Worm (Caenorhabditis elegans) whole organism, L2 larva: ENCODE measurements around the gene Y37D8A.19.
A peak's percentile ranks its signal among the peaks of the same experiment; 100 is the strongest.

Source experiments
- C34F6.9 ChIP-seq: fragments of 150-350 bp; optimal IDR thresholded peaks from 2 replicates; lab custom pipeline; 2014; ENCODE audit warnings: missing biosample characterization, missing genetic modification characterization
- F13H6.1 ChIP-seq: sonication (generic microtip); optimal IDR thresholded peaks from 2 replicates; lab custom pipeline; 2016; ENCODE audit warnings: missing genetic modification characterization, missing compliant biosample characterization
- R02D3.7 ChIP-seq: fragments of 150-350 bp; optimal IDR thresholded peaks from 2 replicates; lab custom pipeline; 2014; ENCODE audit warnings: missing biosample characterization, missing genetic modification characterization
- Y55F3AM.14 ChIP-seq: fragments of 200-800 bp; sonication (Bioruptor generic); optimal IDR thresholded peaks from 2 replicates; lab custom pipeline; 2018; ENCODE audit warnings: mild to moderate bottlenecking, missing genetic modification characterization, missing compliant biosample characterization
- ZK546.5 ChIP-seq: sonication (generic microtip); optimal IDR thresholded peaks from 2 replicates; lab custom pipeline; 2017; ENCODE audit warnings: missing biosample characterization, missing genetic modification characterization
- aly-2 ChIP-seq: fragments of 150-350 bp; optimal IDR thresholded peaks from 2 replicates; lab custom pipeline; 2014; ENCODE audit warnings: missing biosample characterization, missing genetic modification characterization
- ama-1 ChIP-seq: fragments of 150-350 bp; optimal IDR thresholded peaks from 2 replicates; lab custom pipeline; 2018; ENCODE audit warnings: inconsistent platforms
- blmp-1 ChIP-seq: sonication (generic microtip); optimal IDR thresholded peaks from 2 replicates; lab custom pipeline; 2017; ENCODE audit warnings: missing genetic modification characterization, mild to moderate bottlenecking, missing compliant biosample characterization, antibody characterized with exemption, moderate library complexity; ENCODE audit not compliant: insufficient read depth
- ceh-82 ChIP-seq: fragments of 150-350 bp; optimal IDR thresholded peaks from 2 replicates; lab custom pipeline; 2014; ENCODE audit warnings: missing biosample characterization, missing genetic modification characterization
- crh-2 ChIP-seq: sonication (generic microtip); optimal IDR thresholded peaks from 2 replicates; lab custom pipeline; 2017; ENCODE audit warnings: missing biosample characterization, missing genetic modification characterization
- dmd-4 ChIP-seq: sonication (generic microtip); optimal IDR thresholded peaks from 2 replicates; lab custom pipeline; 2017; ENCODE audit warnings: missing biosample characterization, missing genetic modification characterization
- egl-27 ChIP-seq: sonication (generic microtip); optimal IDR thresholded peaks from 3 replicates; lab custom pipeline; 2017; ENCODE audit warnings: missing biosample characterization, missing genetic modification reagents, missing genetic modification characterization
- elt-1 ChIP-seq: fragments of 150-350 bp; optimal IDR thresholded peaks from 2 replicates; lab custom pipeline; 2014; ENCODE audit warnings: missing biosample characterization, missing genetic modification characterization
- elt-3 ChIP-seq: sonication (generic microtip); optimal IDR thresholded peaks from 2 replicates; lab custom pipeline; 2017; ENCODE audit warnings: missing biosample characterization, missing genetic modification characterization
- fos-1 ChIP-seq: fragments of 150-350 bp; optimal IDR thresholded peaks from 2 replicates; lab custom pipeline; 2014; ENCODE audit warnings: missing biosample characterization, missing genetic modification characterization
- gmeb-1 ChIP-seq: fragments of 150-350 bp; optimal IDR thresholded peaks from 2 replicates; lab custom pipeline; 2014; ENCODE audit warnings: missing biosample characterization, missing genetic modification characterization
- lin-11 ChIP-seq: fragments of 150-350 bp; sonication (generic microtip); optimal IDR thresholded peaks from 2 replicates; lab custom pipeline; 2014; ENCODE audit warnings: missing biosample characterization, missing genetic modification characterization, inconsistent platforms, mixed read lengths
- lin-13 ChIP-seq: fragments of 150-350 bp; optimal IDR thresholded peaks from 2 replicates; lab custom pipeline; 2014; ENCODE audit warnings: missing biosample characterization, missing genetic modification reagents, missing genetic modification characterization
- lin-39 ChIP-seq: fragments of 150-350 bp; optimal IDR thresholded peaks from 2 replicates; lab custom pipeline; 2014; ENCODE audit warnings: missing biosample characterization, missing genetic modification reagents, missing genetic modification characterization
- lsy-2 ChIP-seq, 2 experiments: fragments of 150-350 bp in 1 of 2; sonication (generic microtip) in 1 of 2; optimal IDR thresholded peaks; 2 replicates each; lab custom pipeline; 2014 to 2017; ENCODE audit warnings: missing biosample characterization in 2 of 2, missing genetic modification characterization in 2 of 2
- mab-5 ChIP-seq: fragments of 150-350 bp; optimal IDR thresholded peaks from 2 replicates; lab custom pipeline; 2014; ENCODE audit warnings: missing biosample characterization, missing genetic modification characterization
- mbf-1 ChIP-seq: sonication (generic microtip); optimal IDR thresholded peaks from 2 replicates; lab custom pipeline; 2017; ENCODE audit warnings: missing biosample characterization, missing genetic modification characterization
- mdl-1 ChIP-seq, 2 experiments: fragments of 150-350 bp in 1 of 2; sonication (generic microtip) in 1 of 2; optimal IDR thresholded peaks; 2 replicates each; lab custom pipeline; 2017; ENCODE audit warnings: missing biosample characterization in 2 of 2, missing genetic modification characterization in 2 of 2
- nhr-10 ChIP-seq: sonication (generic microtip); optimal IDR thresholded peaks from 2 replicates; lab custom pipeline; 2017; ENCODE audit warnings: missing biosample characterization, missing genetic modification characterization
- nhr-11 ChIP-seq: fragments of 150-350 bp; optimal IDR thresholded peaks from 2 replicates; lab custom pipeline; 2014; ENCODE audit warnings: missing biosample characterization, missing genetic modification characterization
- nhr-129 ChIP-seq: fragments of 150-350 bp; optimal IDR thresholded peaks from 2 replicates; lab custom pipeline; 2014; ENCODE audit warnings: missing biosample characterization, missing genetic modification characterization
- nhr-21 ChIP-seq: fragments of 150-350 bp; optimal IDR thresholded peaks from 2 replicates; lab custom pipeline; 2014; ENCODE audit warnings: missing biosample characterization, missing genetic modification characterization
- nhr-237 ChIP-seq: fragments of 150-350 bp; optimal IDR thresholded peaks from 2 replicates; lab custom pipeline; 2014; ENCODE audit warnings: missing biosample characterization, missing genetic modification characterization
- nhr-25 ChIP-seq: fragments of 150-350 bp; sonication (generic microtip); optimal IDR thresholded peaks from 3 replicates; lab custom pipeline; 2014; ENCODE audit warnings: missing biosample characterization, missing genetic modification characterization
- nhr-77 ChIP-seq: fragments of 150-350 bp; optimal IDR thresholded peaks from 2 replicates; lab custom pipeline; 2014; ENCODE audit warnings: missing biosample characterization, missing genetic modification characterization
- skn-1 ChIP-seq: sonication (generic microtip); optimal IDR thresholded peaks from 2 replicates; lab custom pipeline; 2017; ENCODE audit warnings: missing biosample characterization, missing genetic modification characterization
- sma-3 ChIP-seq: sonication (generic microtip); optimal IDR thresholded peaks from 2 replicates; lab custom pipeline; 2016; ENCODE audit warnings: missing genetic modification reagents, missing genetic modification characterization, missing compliant biosample characterization
- sma-9 ChIP-seq, 2 experiments: fragments of 150-350 bp in 1 of 2; sonication (generic microtip) in 1 of 2; optimal IDR thresholded peaks; 2 replicates each; lab custom pipeline; 2014 to 2016; ENCODE audit warnings: missing genetic modification characterization in 2 of 2, mild to moderate bottlenecking in 1 of 2, missing biosample characterization in 1 of 2, missing compliant biosample characterization in 1 of 2, missing genetic modification reagents in 1 of 2, moderate library complexity in 1 of 2
- unc-39 ChIP-seq: fragments of 150-350 bp; optimal IDR thresholded peaks from 2 replicates; lab custom pipeline; 2014; ENCODE audit warnings: missing biosample characterization, missing genetic modification characterization
- unc-55 ChIP-seq: fragments of 150-350 bp; sonication (generic microtip); optimal IDR thresholded peaks from 3 replicates; lab custom pipeline; 2014; ENCODE audit warnings: missing biosample characterization, missing genetic modification reagents, missing genetic modification characterization
- ztf-1 ChIP-seq: fragments of 200-800 bp; sonication (Bioruptor generic); conservative IDR thresholded peaks from 2 replicates; pipeline ENCODE4 v1.3.6; 2022; ENCODE audit warnings: missing genetic modification characterization, missing compliant biosample characterization
- ztf-11 ChIP-seq: sonication (generic microtip); optimal IDR thresholded peaks from 2 replicates; lab custom pipeline; 2017; ENCODE audit warnings: missing biosample characterization, missing genetic modification characterization
- ztf-4 ChIP-seq: fragments of 150-350 bp; optimal IDR thresholded peaks from 2 replicates; lab custom pipeline; 2014; ENCODE audit warnings: missing biosample characterization, missing genetic modification characterization

Gene Y37D8A.19

DNA sequence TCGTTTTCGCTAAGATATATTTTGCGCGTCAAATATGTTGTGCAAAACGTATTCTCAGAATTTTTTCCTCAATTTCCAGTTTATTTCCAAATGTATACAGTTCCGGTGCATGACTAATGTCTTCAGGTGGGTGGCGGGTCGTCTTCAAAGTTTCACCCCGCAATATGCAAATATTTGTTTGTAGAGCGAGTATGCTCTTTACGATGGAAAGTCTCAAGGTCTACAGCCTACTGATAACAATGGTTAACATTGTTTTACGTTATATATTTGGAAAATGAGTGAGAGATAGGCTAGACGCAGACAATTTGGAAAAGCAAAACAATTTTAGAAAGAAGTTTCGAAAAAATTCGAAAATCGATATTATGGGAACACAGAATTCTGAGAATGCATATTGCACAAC lies 11.8 kb upstream of the Y37D8A.19 start:
- no peak for TF ChIP-seq mbf-1
- TF ChIP-seq lsy-2 (tag; optimal IDR thresholded peaks at IDR 0.05; lab: Kevin White, UChicago) = no peak
- TF ChIP-seq ceh-82 (tag; lab: Kevin White, UChicago) = no peak
- TF ChIP-seq sma-3 (GFP tag; lab: Kevin White, UChicago) = no peak
- no peak for TF ChIP-seq aly-2 (tag; lab: Kevin White, UChicago)
- no peak for TF ChIP-seq lin-39
- peak; percentile 47 for TF ChIP-seq fos-1 (tag; lab: Kevin White, UChicago)
- TF ChIP-seq ama-1 (lab: Kevin White, UChicago) = no peak
- no peak for TF ChIP-seq ztf-4 (tag; lab: Kevin White, UChicago)
- peak; percentile 2 for TF ChIP-seq crh-2
- TF ChIP-seq elt-1 (tag; lab: Kevin White, UChicago) = no peak
- TF ChIP-seq C34F6.9 (tag; lab: Kevin White, UChicago) = no peak
- TF ChIP-seq ztf-1 (GFP tag; lab: Robert Waterston, UW) = no peak
- no peak for TF ChIP-seq nhr-10
- no peak for TF ChIP-seq nhr-237 (tag; lab: Kevin White, UChicago)
- TF ChIP-seq egl-27 (tag; lab: Kevin White, UChicago) = no peak

DNA sequence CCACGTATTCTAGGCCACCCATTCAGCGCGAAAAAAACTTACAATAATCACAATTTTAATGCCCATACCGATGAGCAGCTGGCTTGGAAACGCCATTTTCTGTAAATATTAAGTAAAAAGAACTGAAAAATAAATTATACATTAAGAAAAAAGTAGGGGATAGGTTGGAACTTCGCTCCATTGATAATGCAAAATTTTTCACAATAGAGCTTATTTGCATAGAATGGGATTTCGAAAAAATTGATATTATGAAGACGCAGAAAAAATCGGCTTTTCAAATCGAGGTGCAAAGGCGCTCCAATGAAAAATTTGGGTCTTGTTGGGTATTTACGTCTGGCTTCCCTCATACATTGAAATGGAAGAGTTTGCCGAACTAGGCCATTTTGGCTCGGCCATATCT lies 11.1 kb upstream of the Y37D8A.19 start, which contains the start of gene Y37D8A.16:
Y37D8A.16 (minus strand) TSS at position 101 of the 400 bp plus-strand sequence.
- TF ChIP-seq ztf-4 (tag; lab: Kevin White, UChicago) (no peak), C34F6.9 (tag; lab: Kevin White, UChicago) (no peak), nhr-25 (no peak), ztf-11 (tag; lab: Kevin White, UChicago) (no peak), lsy-2 (tag; optimal IDR thresholded peaks at IDR 0.05; lab: Kevin White, UChicago) (no peak), lin-13 (no peak)

DNA sequence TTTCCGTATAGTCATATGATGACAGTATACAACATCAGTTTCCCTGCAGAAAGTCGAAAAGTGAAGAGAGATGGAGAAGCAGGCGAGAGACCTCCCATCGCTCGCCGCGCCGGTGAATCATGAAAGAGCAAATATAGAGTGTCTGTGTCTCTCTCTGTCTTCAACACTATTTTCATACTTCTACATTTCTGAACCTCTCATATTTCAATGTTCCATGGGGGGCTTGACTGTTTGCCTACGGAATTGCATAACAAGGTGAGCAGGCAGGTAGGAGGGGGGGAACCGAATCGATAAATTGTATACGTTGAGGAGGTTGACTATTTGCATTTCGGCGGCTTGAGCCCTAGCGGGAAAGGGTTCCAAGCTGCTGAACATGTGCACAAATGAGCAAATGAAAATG lies 9.8 kb upstream of the Y37D8A.19 start:
- TF ChIP-seq unc-55 (no peak), gmeb-1 (peak; percentile 15), nhr-129 (tag; lab: Kevin White, UChicago) (peak; percentile 59), F13H6.1 (peak; percentile 63), fos-1 (tag; lab: Kevin White, UChicago) (peak; percentile 95), lin-13 (no peak)
- TF ChIP-seq, all 48 proteins: peak for 4

DNA sequence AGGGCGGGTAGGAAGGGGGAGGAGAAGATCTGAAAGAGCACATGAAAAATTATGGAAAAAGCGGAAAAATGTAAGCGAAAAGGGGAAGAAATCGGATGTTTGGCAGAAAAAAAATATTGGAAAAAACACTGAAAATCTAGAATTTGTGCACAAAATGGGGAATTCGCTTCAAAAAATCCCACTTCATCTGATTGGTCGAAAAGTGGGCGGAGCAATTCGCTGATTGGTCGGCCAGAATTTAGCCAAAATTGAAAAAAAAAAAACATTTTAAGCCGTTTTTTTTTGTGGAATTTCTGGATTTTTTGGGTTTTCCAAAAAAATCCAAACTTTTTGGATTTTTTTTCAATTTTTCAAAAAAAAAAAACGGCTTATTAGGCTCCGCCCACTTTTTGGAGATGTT lies 8.9 kb upstream of the Y37D8A.19 start:
- no peak for TF ChIP-seq lin-13
- no peak for TF ChIP-seq sma-3 (GFP tag; lab: Kevin White, UChicago)
- no peak for TF ChIP-seq blmp-1 (tag; lab: Kevin White, UChicago)

DNA sequence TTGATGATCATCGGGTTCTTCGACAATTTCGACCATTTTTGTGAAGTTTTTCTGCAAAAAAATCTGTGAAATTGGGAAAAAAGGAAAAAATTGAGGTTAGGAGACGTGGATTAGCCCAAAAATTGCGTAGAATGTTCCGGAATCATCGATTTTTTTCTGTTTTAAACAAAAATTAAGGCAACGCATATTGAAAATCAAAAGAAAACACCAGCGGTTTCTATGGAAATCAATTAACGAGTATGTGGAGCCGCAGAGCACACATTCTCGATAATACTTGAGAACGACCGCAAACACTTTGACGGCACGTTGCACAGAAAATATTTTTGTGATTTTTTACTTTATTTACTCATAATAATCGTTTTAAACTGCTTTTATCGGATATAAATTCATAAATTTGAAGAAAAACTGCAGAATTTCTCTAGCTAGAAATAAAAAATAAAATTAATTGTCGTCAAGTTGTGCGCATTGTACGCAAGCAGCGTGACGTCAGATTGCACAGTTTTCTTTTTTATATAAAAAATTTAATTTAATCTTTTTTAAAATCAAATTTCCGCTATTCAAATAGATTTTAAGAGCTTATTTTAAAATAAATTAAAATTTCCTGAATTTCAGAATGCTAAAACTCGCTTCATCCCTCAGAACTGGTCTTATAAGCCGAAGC lies 3.6 kb upstream of the Y37D8A.19 start, which contains the start of the genes npp-25 and mrps-10:
npp-25 (minus strand) TSS at position 51 of the 661 bp plus-strand sequence.
mrps-10 (plus strand) TSS at position 611 of the 661 bp plus-strand sequence.
- TF ChIP-seq ceh-82 (tag; lab: Kevin White, UChicago) (no peak), unc-55 (peak; percentile 28), nhr-10 (no peak), lsy-2 (tag; optimal IDR thresholded peaks at IDR 0.05; lab: Kevin White, UChicago) (peak in 1 of 2 experiments; percentile 72), nhr-11 (tag; lab: Kevin White, UChicago) (no peak), R02D3.7 (tag; lab: Kevin White, UChicago) (no peak), nhr-21 (tag; lab: Kevin White, UChicago) (no peak), Y55F3AM.14 (GFP tag; lab: Kevin White, UChicago) (no peak), crh-2 (no peak), lin-13 (peak; percentile 52), skn-1 (tag; lab: Kevin White, UChicago) (no peak), mdl-1 (tag; optimal IDR thresholded peaks at IDR 0.05; lab: Kevin White, UChicago) (no peak), ztf-1 (GFP tag; lab: Robert Waterston, UW) (no peak), blmp-1 (tag; lab: Kevin White, UChicago) (no peak), ZK546.5 (tag; lab: Kevin White, UChicago) (no peak), dmd-4 (tag; lab: Kevin White, UChicago) (no peak), egl-27 (tag; lab: Kevin White, UChicago) (no peak), elt-3 (tag; lab: Kevin White, UChicago) (no peak), unc-39 (no peak), C34F6.9 (tag; lab: Kevin White, UChicago) (peak; percentile 40), sma-9 (GFP tag; optimal IDR thresholded peaks at IDR 0.05; lab: Kevin White, UChicago) (no peak), sma-9 (tag; optimal IDR thresholded peaks at IDR 0.05; lab: Kevin White, UChicago) (no peak), lin-11 (tag; lab: Kevin White, UChicago) (no peak), nhr-77 (no peak), fos-1 (tag; lab: Kevin White, UChicago) (peak; percentile 29), ztf-11 (tag; lab: Kevin White, UChicago) (no peak), mab-5 (tag; lab: Kevin White, UChicago) (no peak)
- TF ChIP-seq, all 48 proteins: peak for 5
